Worm (Caenorhabditis elegans): ENCODE measurements around the gene mvb-12.

mvb-12 gene

DNA sequence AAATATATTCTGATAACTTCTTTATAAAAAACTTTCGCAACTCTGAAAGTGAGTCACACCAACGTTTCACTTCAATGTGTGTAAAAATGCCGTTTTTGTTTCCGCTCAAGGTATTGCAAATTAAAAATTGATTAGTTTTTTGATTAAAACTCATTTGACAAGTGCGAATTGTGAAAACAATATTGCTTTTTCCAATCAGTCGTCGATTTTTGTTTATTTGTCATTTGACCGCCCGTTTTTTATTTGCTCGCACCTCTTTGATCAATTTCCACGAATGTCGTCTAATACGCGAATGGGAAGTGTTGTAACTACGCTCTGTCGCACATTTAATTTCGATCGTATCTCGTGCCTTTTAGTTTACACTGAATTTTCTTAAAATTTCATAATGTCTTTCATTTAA, at the start of gene mvb-12:
mvb-12 (plus strand) TSS at position 375 of the 400 bp plus-strand sequence.
- TF ChIP-seq hlh-30 (tag; optimal IDR thresholded peaks at IDR 0.05; ENCODE audit: insufficient read depth) (peak; percentile 29), ceh-14 (tag; optimal IDR thresholded peaks at IDR 0.05) (peak; percentile 40), nhr-11 (tag; optimal IDR thresholded peaks at IDR 0.05) (no peak)

DNA sequence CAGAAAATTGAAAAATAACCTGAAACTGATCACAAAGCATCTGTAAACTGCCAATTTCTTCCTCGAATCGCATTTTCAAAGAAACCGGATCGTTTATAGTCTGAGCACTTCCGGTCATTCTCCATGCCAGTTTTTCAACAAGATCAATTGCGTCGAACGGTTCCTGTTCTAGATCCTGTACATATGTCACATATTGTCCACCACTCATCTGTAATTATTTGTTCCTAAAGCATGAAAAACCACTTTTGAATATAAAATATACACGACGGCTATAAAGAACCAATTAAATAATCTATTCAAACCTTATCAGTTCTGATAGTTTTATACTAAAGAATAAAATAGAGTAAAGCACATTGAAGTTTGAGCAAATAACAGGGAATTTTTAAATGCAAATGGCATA, 48.0 kb upstream of the mvb-12 start, which contains the start of gene sec-10:
sec-10 (minus strand) TSS at position 208 of the 400 bp plus-strand sequence.
- TF ChIP-seq zip-5 (tag; optimal IDR thresholded peaks at IDR 0.05): no peak
- TF ChIP-seq lin-11 (tag; optimal IDR thresholded peaks at IDR 0.05): no peak
- no peak for TF ChIP-seq ceh-45 (GFP tag; IDR thresholded peaks at IDR 0.05)
- no peak for TF ChIP-seq ttx-3 (tag; optimal IDR thresholded peaks at IDR 0.05)
- TF ChIP-seq eyg-1 (tag; optimal IDR thresholded peaks at IDR 0.05): no peak
- no peak for TF ChIP-seq T23F11.4 (GFP tag; optimal IDR thresholded peaks at IDR 0.05)
- no peak for TF ChIP-seq Y22D7AL.16 (tag; optimal IDR thresholded peaks at IDR 0.05)
- no peak for TF ChIP-seq unc-3 (GFP tag; conservative IDR thresholded peaks at IDR 0.05)
- no peak for TF ChIP-seq unc-3 (tag; optimal IDR thresholded peaks at IDR 0.05)
- no peak for TF ChIP-seq nfya-1 (tag; optimal IDR thresholded peaks at IDR 0.05)
- no peak for TF ChIP-seq ceh-14 (tag; optimal IDR thresholded peaks at IDR 0.05)

DNA sequence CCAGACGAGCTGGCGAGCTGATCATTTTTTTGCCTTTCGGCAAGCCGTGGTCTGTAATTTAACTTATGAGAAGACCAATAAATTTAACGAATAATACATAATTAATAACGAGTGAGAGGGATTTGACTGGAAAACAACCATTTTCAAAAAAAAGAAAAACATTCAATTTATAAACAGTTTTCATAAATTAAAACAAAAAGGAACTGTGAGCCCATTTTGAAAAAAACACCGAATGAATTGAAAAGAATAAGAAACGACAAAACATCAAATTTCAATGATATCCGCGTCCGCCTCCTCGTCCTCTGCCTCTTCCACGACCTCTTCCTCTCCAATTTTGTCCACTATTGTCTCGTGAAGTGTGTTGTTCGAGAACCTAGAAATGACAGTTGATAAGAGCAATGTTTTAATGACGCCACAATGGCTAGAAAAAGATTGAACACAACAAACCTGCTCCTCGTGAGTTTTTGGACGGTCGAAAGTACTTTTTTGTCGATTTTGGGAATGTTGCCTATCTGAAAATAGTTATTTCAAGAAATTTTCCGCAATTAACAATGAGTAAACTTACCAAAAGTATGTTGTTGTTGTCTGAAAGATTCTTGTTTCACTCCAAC, 46.4 kb upstream of the mvb-12 start, which contains the start of gene tag-321:
tag-321 (minus strand) TSS at position 51 of the 611 bp plus-strand sequence.
- no peak for TF ChIP-seq elt-2 (tag; optimal IDR thresholded peaks at IDR 0.05)
- no peak for TF ChIP-seq F13H6.1 (tag; optimal IDR thresholded peaks at IDR 0.05)
- no peak for TF ChIP-seq hlh-8 (tag; optimal IDR thresholded peaks at IDR 0.05)
- no peak for TF ChIP-seq ceh-6 (GFP tag; optimal IDR thresholded peaks at IDR 0.05)
- no peak for TF ChIP-seq nhr-11 (tag; optimal IDR thresholded peaks at IDR 0.05)
- TF ChIP-seq hlh-13 (GFP tag; optimal IDR thresholded peaks at IDR 0.05): no peak
- TF ChIP-seq ztf-16 (tag; optimal IDR thresholded peaks at IDR 0.05): no peak
- no peak for TF ChIP-seq pros-1 (tag; optimal IDR thresholded peaks at IDR 0.05)
- no peak for TF ChIP-seq ceh-45 (GFP tag; IDR thresholded peaks at IDR 0.05)

DNA sequence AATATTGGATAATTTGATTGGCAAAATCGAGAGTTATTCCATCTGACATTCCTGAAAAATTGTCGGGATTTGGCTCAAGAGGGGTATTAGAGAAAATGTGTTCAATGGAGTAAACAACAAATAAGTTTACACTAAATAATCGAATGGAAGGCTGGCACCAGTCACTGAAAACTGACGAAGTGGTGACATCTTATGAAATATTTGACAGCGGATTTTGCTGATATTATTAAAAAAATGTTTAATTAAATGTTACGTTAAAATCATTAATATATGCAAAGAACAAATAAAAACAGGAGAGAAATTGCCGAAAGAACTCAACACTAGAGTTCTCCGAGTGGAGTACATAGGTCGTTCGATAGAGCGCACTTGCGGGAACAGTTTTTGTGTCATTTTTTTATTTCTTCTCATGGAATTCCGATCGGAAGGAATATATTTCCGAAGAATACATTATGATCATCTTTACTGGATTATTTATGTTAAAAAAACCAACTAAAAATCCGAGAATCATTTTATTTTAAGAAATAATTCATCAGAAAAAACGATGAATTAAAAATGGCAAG, 44.7 kb upstream of the mvb-12 start, which contains the start of gene tag-322:
tag-322 (minus strand) TSS at position 51 of the 560 bp plus-strand sequence.
- TF ChIP-seq unc-55 (GFP tag; optimal IDR thresholded peaks at IDR 0.05): peak; percentile 1
- TF ChIP-seq nfya-1 (tag; optimal IDR thresholded peaks at IDR 0.05): peak; percentile 31
- no peak for TF ChIP-seq T23F11.4 (GFP tag; optimal IDR thresholded peaks at IDR 0.05)

DNA sequence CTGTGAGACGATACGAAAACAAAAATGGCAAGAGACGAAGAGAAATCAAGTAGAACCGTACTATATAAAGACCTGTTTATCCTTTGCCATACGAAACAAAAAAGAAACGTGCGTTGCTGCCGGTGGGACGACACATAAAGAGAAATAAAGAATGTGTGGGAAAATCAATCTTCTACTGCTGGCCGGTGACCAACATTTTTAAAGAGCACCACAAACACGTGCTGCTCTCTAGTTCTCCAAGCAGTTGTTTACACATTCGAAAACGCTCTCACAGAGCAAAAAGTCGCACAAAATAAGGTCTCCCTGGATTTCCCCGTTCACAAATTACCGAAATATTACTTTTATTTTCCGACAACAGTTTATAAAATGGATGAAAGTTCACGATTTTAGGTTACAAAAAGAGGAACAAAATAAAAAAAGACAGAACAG, 40.8 kb upstream of the mvb-12 start, which contains the start of gene imp-3:
imp-3 (minus strand) TSS at position 93 of the 429 bp plus-strand sequence.
- no peak for TF ChIP-seq pat-9 (tag; optimal IDR thresholded peaks at IDR 0.05)
- peak; percentile 1 for TF ChIP-seq ceh-34 (tag; optimal IDR thresholded peaks at IDR 0.05)
- TF ChIP-seq ama-1 (optimal IDR thresholded peaks at IDR 0.05): peak; percentile 54
- TF ChIP-seq hlh-30 (tag; optimal IDR thresholded peaks at IDR 0.05; ENCODE audit: insufficient read depth): peak; percentile 12
- no peak for TF ChIP-seq ceh-45 (GFP tag; IDR thresholded peaks at IDR 0.05)
- TF ChIP-seq che-1 (tag; optimal IDR thresholded peaks at IDR 0.05): no peak
- no peak for TF ChIP-seq K02D7.2 (tag; optimal IDR thresholded peaks at IDR 0.05)
- TF ChIP-seq eyg-1 (tag; optimal IDR thresholded peaks at IDR 0.05): no peak
- no peak for TF ChIP-seq ceh-19 (GFP tag; optimal IDR thresholded peaks at IDR 0.05)
- TF ChIP-seq syd-9 (tag; optimal IDR thresholded peaks at IDR 0.05): no peak
- no peak for TF ChIP-seq ceh-30 (tag; optimal IDR thresholded peaks at IDR 0.05)
- TF ChIP-seq ceh-48 (tag; optimal IDR thresholded peaks at IDR 0.05): peak; percentile 22
- TF ChIP-seq sox-4 (tag; optimal IDR thresholded peaks at IDR 0.05): no peak
- TF ChIP-seq lin-11 (tag; optimal IDR thresholded peaks at IDR 0.05): peak; percentile 5
- TF ChIP-seq zip-5 (tag; optimal IDR thresholded peaks at IDR 0.05): no peak

All from whole organism, late embryonic.